Worm (Caenorhabditis elegans): ENCODE measurements around the gene gpx-6.

gpx-6 gene

ce11 chrIV:8243599-8243998, 21.6 kb downstream of the gpx-6 start, which contains the start of gene T09A12.8:
TSS of gene T09A12.8 (minus strand) at chrIV:8243699.
- TF ChIP-seq Y116A8C.19 (tag; optimal IDR thresholded peaks at IDR 0.05; ENCODE audit: borderline replicate concordance) (no peak), nhr-85 (tag) (no peak), unc-30 (tag; optimal IDR thresholded peaks at IDR 0.05) (no peak), tlp-1 (tag; optimal IDR thresholded peaks at IDR 0.05) (no peak), snpc-4 (tag; optimal IDR thresholded peaks at IDR 0.05) (no peak), mab-9 (GFP tag; IDR thresholded peaks at IDR 0.05) (no peak), mep-1 (tag; optimal IDR thresholded peaks at IDR 0.05) (no peak), lin-13 (GFP tag; optimal IDR thresholded peaks at IDR 0.05) (no peak), unc-62 (GFP tag; optimal IDR thresholded peaks at IDR 0.05) (no peak), pag-3 (tag; optimal IDR thresholded peaks at IDR 0.05; ENCODE audit: borderline replicate concordance, insufficient read depth) (no peak), isw-1 (GFP tag; IDR thresholded peaks at IDR 0.05) (no peak), elt-2 (tag; optimal IDR thresholded peaks at IDR 0.05) (no peak)

- TF ChIP-seq alr-1 (tag; optimal IDR thresholded peaks at IDR 0.05; ENCODE audit: borderline replicate concordance) (no peak), zag-1 (tag; optimal IDR thresholded peaks at IDR 0.05) (no peak), F16B12.6 (tag; optimal IDR thresholded peaks at IDR 0.05) (no peak), nhr-20 (tag; optimal IDR thresholded peaks at IDR 0.05) (no peak), lin-15B (tag; optimal IDR thresholded peaks at IDR 0.05) (no peak), nhr-90 (tag; optimal IDR thresholded peaks at IDR 0.05; ENCODE audit: poor library complexity) (no peak), ces-1 (GFP tag; optimal IDR thresholded peaks at IDR 0.05) (no peak), sox-4 (tag; optimal IDR thresholded peaks at IDR 0.05) (no peak), nhr-11 (tag; optimal IDR thresholded peaks at IDR 0.05) (no peak), lin-35 (GFP tag; optimal IDR thresholded peaks at IDR 0.05) (no peak), grh-1 (GFP tag; IDR thresholded peaks at IDR 0.05) (no peak), sptf-1 (tag; optimal IDR thresholded peaks at IDR 0.05) (no peak), pag-3 (tag; optimal IDR thresholded peaks at IDR 0.05; ENCODE audit: borderline replicate concordance, insufficient read depth) (no peak)
Measured at ce11 chrIV:8244112-8244511, 22.1 kb downstream of the gpx-6 start, which contains the start of gene T09A12.1. TSS of gene T09A12.1 (plus strand) at chrIV:8244412.

ce11 chrIV:8247341-8247740, 25.3 kb downstream of the gpx-6 start:
- peak; percentile 17 for TF ChIP-seq lin-14 (GFP tag; optimal IDR thresholded peaks at IDR 0.05)
- no peak for TF ChIP-seq hpl-2 (GFP tag; optimal IDR thresholded peaks at IDR 0.05)
- TF ChIP-seq vab-15 (tag; optimal IDR thresholded peaks at IDR 0.05) = no peak
- TF ChIP-seq ets-5 (GFP tag; IDR thresholded peaks at IDR 0.05) = no peak
- TF ChIP-seq nhr-85 (tag) = peak; percentile 81

- peak in 1 of 2 experiments; percentile 0 for TF ChIP-seq lin-35 (GFP tag; optimal IDR thresholded peaks at IDR 0.05)
- TF ChIP-seq sox-4 (tag; optimal IDR thresholded peaks at IDR 0.05) = no peak
- TF ChIP-seq elt-2 (tag; optimal IDR thresholded peaks at IDR 0.05) = peak; percentile 27
- no peak for TF ChIP-seq nhr-90 (tag; optimal IDR thresholded peaks at IDR 0.05; ENCODE audit: poor library complexity)
- no peak for TF ChIP-seq tlp-1 (tag; optimal IDR thresholded peaks at IDR 0.05)
Measured at ce11 chrIV:8251346-8251745, 29.3 kb downstream of the gpx-6 start.

DNA sequence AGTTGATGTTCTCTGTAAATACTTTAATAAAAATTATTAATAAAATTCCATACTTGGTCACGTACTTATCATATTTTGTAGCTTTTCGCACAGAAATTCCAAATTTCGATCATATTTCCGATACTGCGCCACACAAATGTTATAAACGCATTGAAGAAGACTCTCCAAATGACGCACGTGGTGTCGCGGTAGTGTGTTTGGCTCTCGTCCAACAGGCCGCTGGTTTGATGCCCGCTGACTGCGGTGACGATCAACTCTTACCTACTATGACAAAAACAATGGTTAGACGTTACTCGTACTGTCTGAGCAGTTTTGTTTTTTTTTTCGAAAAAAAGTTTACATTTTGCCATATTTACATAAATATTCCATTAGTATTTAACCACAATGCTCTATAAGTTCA, 30.9 kb downstream of the gpx-6 start:
- peak; percentile 61 for TF ChIP-seq irx-1 (tag; optimal IDR thresholded peaks at IDR 0.05)
- TF ChIP-seq snpc-4 (tag; optimal IDR thresholded peaks at IDR 0.05) = peak; percentile 34
- peak in 1 of 2 experiments; percentile 39 for TF ChIP-seq ztf-11 (tag; optimal IDR thresholded peaks at IDR 0.05)
- TF ChIP-seq elt-2 (tag; optimal IDR thresholded peaks at IDR 0.05) = peak; percentile 35
- no peak for TF ChIP-seq ceh-90 (tag; optimal IDR thresholded peaks at IDR 0.05)
- TF ChIP-seq nhr-90 (tag; optimal IDR thresholded peaks at IDR 0.05; ENCODE audit: poor library complexity) = peak; percentile 73
- TF ChIP-seq zip-4 (GFP tag; optimal IDR thresholded peaks at IDR 0.05) = no peak
- no peak for TF ChIP-seq lin-39 (tag; optimal IDR thresholded peaks at IDR 0.05)
- TF ChIP-seq unc-98 (GFP tag; IDR thresholded peaks at IDR 0.05) = no peak
- TF ChIP-seq unc-62 (GFP tag; optimal IDR thresholded peaks at IDR 0.05) = no peak
- no peak for TF ChIP-seq ces-1 (GFP tag; optimal IDR thresholded peaks at IDR 0.05)
- TF ChIP-seq nhr-11 (tag; optimal IDR thresholded peaks at IDR 0.05) = no peak
- peak; percentile 65 for TF ChIP-seq nhr-77 (tag; optimal IDR thresholded peaks at IDR 0.05)
- peak; percentile 46 for TF ChIP-seq skn-1 (tag; optimal IDR thresholded peaks at IDR 0.05)
- TF ChIP-seq egl-13 (tag; optimal IDR thresholded peaks at IDR 0.05) = peak; percentile 30
- peak; percentile 38 for TF ChIP-seq fkh-10 (GFP tag; optimal IDR thresholded peaks at IDR 0.05)
- no peak for TF ChIP-seq Y116A8C.19 (tag; optimal IDR thresholded peaks at IDR 0.05; ENCODE audit: borderline replicate concordance)
- TF ChIP-seq unc-30 (tag; optimal IDR thresholded peaks at IDR 0.05) = no peak
- TF ChIP-seq mdl-1 (tag; optimal IDR thresholded peaks at IDR 0.05) = peak in 1 of 2 experiments; percentile 91
- no peak for TF ChIP-seq aha-1 (tag; optimal IDR thresholded peaks at IDR 0.05)
- TF ChIP-seq aly-2 (tag; optimal IDR thresholded peaks at IDR 0.05) = peak; percentile 57
- no peak for TF ChIP-seq nhr-12 (tag; optimal IDR thresholded peaks at IDR 0.05)
- TF ChIP-seq snu-23 (GFP tag; optimal IDR thresholded peaks at IDR 0.05) = peak; percentile 80
- peak; percentile 64 for TF ChIP-seq C16A3.4 (tag; optimal IDR thresholded peaks at IDR 0.05)
- no peak for TF ChIP-seq ama-1 (optimal IDR thresholded peaks at IDR 0.05)
